Worm (Caenorhabditis elegans) whole organism, young adult: ENCODE measurements around the gene znf-598.
A peak's percentile ranks its signal among the peaks of the same experiment; 100 is the strongest.

Source experiments
- B0035.1 ChIP-seq: sonication (generic microtip); optimal IDR thresholded peaks from 2 replicates; lab custom pipeline; 2016; ENCODE audit warnings: missing genetic modification characterization, mild to moderate bottlenecking, missing compliant biosample characterization, missing genotype, missing genetic modification reagents
- B0261.1 ChIP-seq: sonication (generic microtip); optimal IDR thresholded peaks from 2 replicates; lab custom pipeline; 2016; ENCODE audit warnings: mild to moderate bottlenecking, missing genetic modification characterization, moderate library complexity, missing compliant biosample characterization
- D2030.7 ChIP-seq: fragments of 200-800 bp; sonication (Bioruptor generic); IDR thresholded peaks from 2 replicates; pipeline ENCODE4 v1.3.6; 2022; ENCODE audit warnings: missing genetic modification reagents, missing genetic modification characterization, missing compliant biosample characterization
- F10E7.11 ChIP-seq: sonication (generic microtip); optimal IDR thresholded peaks from 2 replicates; lab custom pipeline; 2017; ENCODE audit warnings: mild to moderate bottlenecking, missing genetic modification characterization, moderate library complexity, missing compliant biosample characterization
- F22D6.2 ChIP-seq: sonication (generic microtip); optimal IDR thresholded peaks from 2 replicates; lab custom pipeline; 2016; ENCODE audit warnings: mild to moderate bottlenecking, missing genetic modification characterization, missing compliant biosample characterization
- F49E8.2 ChIP-seq: sonication (generic microtip); optimal IDR thresholded peaks from 3 replicates; lab custom pipeline; 2017; ENCODE audit warnings: missing genetic modification characterization, mild to moderate bottlenecking, missing compliant biosample characterization, antibody characterized with exemption, moderate library complexity; ENCODE audit not compliant: insufficient read depth
- K11D2.4 ChIP-seq: fragments of 200-800 bp; sonication (Bioruptor generic); IDR thresholded peaks from 2 replicates; pipeline ENCODE4 v1.3.6; 2022; ENCODE audit warnings: missing genetic modification reagents, missing genetic modification characterization, missing compliant biosample characterization
- T26A5.8 ChIP-seq: sonication (generic microtip); optimal IDR thresholded peaks from 2 replicates; lab custom pipeline; 2016; ENCODE audit warnings: missing genetic modification characterization, missing compliant biosample characterization
- Y53G8AR.9 ChIP-seq: fragments of 200-800 bp; sonication (Bioruptor generic); conservative IDR thresholded peaks from 2 replicates; pipeline ENCODE4 v1.3.6; 2022; ENCODE audit warnings: missing genetic modification reagents, missing genetic modification characterization, missing compliant biosample characterization
- Y79H2A.3 ChIP-seq: fragments of 200-800 bp; sonication (Bioruptor generic); conservative IDR thresholded peaks from 2 replicates; pipeline ENCODE4 v1.3.6; 2022; ENCODE audit warnings: missing genetic modification reagents, missing genetic modification characterization, missing compliant biosample characterization
- aptf-2 ChIP-seq: fragments of 200-800 bp; sonication (Bioruptor generic); conservative IDR thresholded peaks from 2 replicates; pipeline ENCODE4 v1.3.6; 2022; ENCODE audit warnings: missing genetic modification reagents, missing genetic modification characterization, missing compliant biosample characterization
- athp-1 ChIP-seq: sonication (generic microtip); optimal IDR thresholded peaks from 2 replicates; lab custom pipeline; 2017; ENCODE audit warnings: mild to moderate bottlenecking, missing genetic modification characterization, missing compliant biosample characterization
- bed-2 ChIP-seq: fragments of 200-800 bp; sonication (Bioruptor generic); IDR thresholded peaks from 2 replicates; pipeline ENCODE4 v1.3.6; 2022; ENCODE audit warnings: missing genetic modification reagents, missing genetic modification characterization, missing compliant biosample characterization
- ccch-3 ChIP-seq: fragments of 200-800 bp; sonication (Bioruptor generic); optimal IDR thresholded peaks from 2 replicates; lab custom pipeline; 2018; ENCODE audit warnings: mild to moderate bottlenecking, missing genetic modification characterization, missing compliant biosample characterization
- cebp-1 ChIP-seq, 2 experiments: fragments of 200-800 bp in 1 of 2; sonication (Bioruptor generic) in 1 of 2; sonication (generic microtip) in 1 of 2; IDR thresholded peaks in 1 of 2; optimal IDR thresholded peaks in 1 of 2; 2 replicates each; pipeline versions ENCODE4 v1.3.6 to Lab custom; 2017 to 2022; ENCODE audit warnings: missing compliant biosample characterization in 2 of 2, missing genetic modification characterization in 2 of 2, mild to moderate bottlenecking in 1 of 2, missing genetic modification reagents in 1 of 2, moderate library complexity in 1 of 2
- ceh-27 ChIP-seq: fragments of 200-800 bp; sonication (Bioruptor generic); optimal IDR thresholded peaks from 2 replicates; lab custom pipeline; 2018; ENCODE audit warnings: mild to moderate bottlenecking, missing genetic modification characterization, moderate library complexity, missing compliant biosample characterization
- ceh-58 ChIP-seq: fragments of 200-800 bp; sonication (Bioruptor generic); IDR thresholded peaks from 2 replicates; pipeline ENCODE4 v1.3.6; 2022; ENCODE audit warnings: missing genetic modification characterization, missing compliant biosample characterization
- ceh-79 ChIP-seq: sonication (generic microtip); optimal IDR thresholded peaks from 2 replicates; lab custom pipeline; 2017; ENCODE audit warnings: mild to moderate bottlenecking, missing genetic modification characterization, missing compliant biosample characterization
- chd-7 ChIP-seq: sonication (generic microtip); optimal IDR thresholded peaks from 2 replicates; lab custom pipeline; 2016; ENCODE audit warnings: mild to moderate bottlenecking, missing genetic modification characterization, moderate library complexity, missing compliant biosample characterization
- die-1 ChIP-seq: sonication (generic microtip); optimal IDR thresholded peaks from 2 replicates; lab custom pipeline; 2016; ENCODE audit warnings: missing genotype, mild to moderate bottlenecking, missing genetic modification characterization, missing compliant biosample characterization
- efl-1 ChIP-seq: fragments of 150-350 bp; optimal IDR thresholded peaks from 2 replicates; lab custom pipeline; 2014; ENCODE audit warnings: missing biosample characterization, missing genetic modification reagents, missing genetic modification characterization
- hlh-12 ChIP-seq: sonication (generic microtip); optimal IDR thresholded peaks from 2 replicates; lab custom pipeline; 2016; ENCODE audit warnings: missing genetic modification characterization, missing compliant biosample characterization
- let-526 ChIP-seq: fragments of 200-800 bp; sonication (Bioruptor generic); IDR thresholded peaks from 2 replicates; pipeline ENCODE4 v1.3.6; 2022; ENCODE audit warnings: missing genetic modification reagents, missing genetic modification characterization, missing compliant biosample characterization
- lin-35 ChIP-seq, 3 experiments: fragments of 150-350 bp in 2 of 3; sonication (generic microtip) in 1 of 3; optimal IDR thresholded peaks; 2 replicates each; lab custom pipeline; 2014 to 2018; ENCODE audit warnings: missing biosample characterization in 3 of 3, missing genetic modification characterization in 3 of 3, missing genetic modification reagents in 3 of 3
- lin-54 ChIP-seq: fragments of 200-800 bp; sonication (Bioruptor generic); optimal IDR thresholded peaks from 2 replicates; lab custom pipeline; 2018; ENCODE audit warnings: mild to moderate bottlenecking, missing genetic modification characterization, missing compliant biosample characterization
- lsy-27 ChIP-seq: sonication (generic microtip); optimal IDR thresholded peaks from 2 replicates; lab custom pipeline; 2017; ENCODE audit warnings: missing genetic modification characterization, mild to moderate bottlenecking, missing compliant biosample characterization, antibody characterized with exemption, missing genotype, borderline replicate concordance; ENCODE audit not compliant: insufficient read depth
- madf-10 ChIP-seq: sonication (generic microtip); optimal IDR thresholded peaks from 2 replicates; lab custom pipeline; 2016; ENCODE audit warnings: mild to moderate bottlenecking, missing genetic modification characterization, missing compliant biosample characterization
- madf-3 ChIP-seq: fragments of 200-800 bp; sonication (Bioruptor generic); IDR thresholded peaks from 2 replicates; pipeline ENCODE4 v1.3.6; 2022; ENCODE audit warnings: missing genetic modification reagents, missing genetic modification characterization, missing compliant biosample characterization
- madf-6 ChIP-seq: fragments of 200-800 bp; sonication (Bioruptor generic); IDR thresholded peaks from 2 replicates; pipeline ENCODE4 v1.3.6; 2022; ENCODE audit warnings: missing genetic modification reagents, missing genetic modification characterization, missing compliant biosample characterization
- mcd-1 ChIP-seq: fragments of 200-800 bp; sonication (Bioruptor generic); IDR thresholded peaks from 2 replicates; pipeline ENCODE4 v1.3.6; 2022; ENCODE audit warnings: missing genetic modification reagents, missing genetic modification characterization, missing compliant biosample characterization
- mes-4 ChIP-seq: sonication (generic microtip); optimal IDR thresholded peaks from 2 replicates; lab custom pipeline; 2016; ENCODE audit warnings: missing genotype, missing genetic modification characterization, missing compliant biosample characterization
- mxl-1 ChIP-seq: sonication (generic microtip); optimal IDR thresholded peaks from 2 replicates; lab custom pipeline; 2016; ENCODE audit warnings: missing genetic modification characterization, missing compliant biosample characterization
- nfya-1 ChIP-seq: sonication (generic microtip); optimal IDR thresholded peaks from 2 replicates; lab custom pipeline; 2017; ENCODE audit warnings: antibody characterized with exemption, missing compliant biosample characterization, missing genetic modification characterization, borderline replicate concordance; ENCODE audit not compliant: insufficient read depth
- nhr-120 ChIP-seq: fragments of 200-800 bp; sonication (Bioruptor generic); IDR thresholded peaks from 2 replicates; pipeline ENCODE4 v1.3.6; 2022; ENCODE audit warnings: missing genetic modification characterization, missing compliant biosample characterization
- nhr-27 ChIP-seq: fragments of 200-800 bp; sonication (Bioruptor generic); optimal IDR thresholded peaks from 2 replicates; lab custom pipeline; 2018; ENCODE audit warnings: mild to moderate bottlenecking, missing genetic modification characterization, moderate library complexity, missing compliant biosample characterization
- nhr-80 ChIP-seq: sonication (generic microtip); optimal IDR thresholded peaks from 2 replicates; lab custom pipeline; 2016; ENCODE audit warnings: missing genetic modification characterization, missing compliant biosample characterization
- pbrm-1 ChIP-seq: fragments of 200-800 bp; sonication (Bioruptor generic); IDR thresholded peaks from 2 replicates; pipeline ENCODE4 v1.3.6; 2022; ENCODE audit warnings: missing genetic modification reagents, missing genetic modification characterization, missing compliant biosample characterization
- rpc-1 ChIP-seq, 2 experiments: fragments of 150-350 bp in 1 of 2; sonication (generic microtip) in 1 of 2; optimal IDR thresholded peaks; 2 replicates each; lab custom pipeline; 2014 to 2018; ENCODE audit warnings: missing biosample characterization in 1 of 2, missing genetic modification characterization in 1 of 2, missing genetic modification reagents in 1 of 2, missing genotype in 1 of 2
- sea-2 ChIP-seq: fragments of 200-800 bp; sonication (Bioruptor generic); IDR thresholded peaks from 2 replicates; pipeline ENCODE4 v1.3.6; 2022; ENCODE audit warnings: missing genetic modification characterization, missing compliant biosample characterization
- snpc-1.1 ChIP-seq: sonication (generic microtip); optimal IDR thresholded peaks from 2 replicates; lab custom pipeline; 2017; ENCODE audit warnings: missing genetic modification characterization, mild to moderate bottlenecking, missing compliant biosample characterization, antibody characterized with exemption, moderate library complexity, missing genotype, missing genetic modification reagents; ENCODE audit not compliant: insufficient read depth
- snpc-1.3 ChIP-seq: sonication (generic microtip); optimal IDR thresholded peaks from 2 replicates; lab custom pipeline; 2017; ENCODE audit warnings: missing genetic modification characterization, mild to moderate bottlenecking, missing compliant biosample characterization, antibody characterized with exemption, moderate library complexity, missing genotype, missing genetic modification reagents; ENCODE audit not compliant: insufficient read depth
- somi-1 ChIP-seq: fragments of 200-800 bp; sonication (Bioruptor generic); optimal IDR thresholded peaks from 2 replicates; lab custom pipeline; 2018; ENCODE audit warnings: mild to moderate bottlenecking, missing genetic modification characterization, missing compliant biosample characterization
- tlf-1 ChIP-seq: fragments of 200-800 bp; sonication (Bioruptor generic); optimal IDR thresholded peaks from 2 replicates; lab custom pipeline; 2018; ENCODE audit warnings: mild to moderate bottlenecking, missing genetic modification characterization, missing compliant biosample characterization
- ztf-18 ChIP-seq: sonication (generic microtip); optimal IDR thresholded peaks from 2 replicates; lab custom pipeline; 2016; ENCODE audit warnings: missing genotype, mild to moderate bottlenecking, missing genetic modification characterization, missing compliant biosample characterization
- ztf-22 ChIP-seq: fragments of 200-800 bp; sonication (Bioruptor generic); optimal IDR thresholded peaks from 2 replicates; lab custom pipeline; 2018; ENCODE audit warnings: mild to moderate bottlenecking, missing genetic modification characterization, moderate library complexity, missing compliant biosample characterization
- ztf-25 ChIP-seq: fragments of 200-800 bp; sonication (Bioruptor generic); IDR thresholded peaks from 2 replicates; pipeline ENCODE4 v1.3.6; 2022; ENCODE audit warnings: missing genetic modification reagents, missing genetic modification characterization, missing compliant biosample characterization
- ztf-3 ChIP-seq: fragments of 200-800 bp; sonication (Bioruptor generic); optimal IDR thresholded peaks from 2 replicates; lab custom pipeline; 2018; ENCODE audit warnings: mild to moderate bottlenecking, missing genetic modification characterization, missing compliant biosample characterization

The znf-598 gene

DNA sequence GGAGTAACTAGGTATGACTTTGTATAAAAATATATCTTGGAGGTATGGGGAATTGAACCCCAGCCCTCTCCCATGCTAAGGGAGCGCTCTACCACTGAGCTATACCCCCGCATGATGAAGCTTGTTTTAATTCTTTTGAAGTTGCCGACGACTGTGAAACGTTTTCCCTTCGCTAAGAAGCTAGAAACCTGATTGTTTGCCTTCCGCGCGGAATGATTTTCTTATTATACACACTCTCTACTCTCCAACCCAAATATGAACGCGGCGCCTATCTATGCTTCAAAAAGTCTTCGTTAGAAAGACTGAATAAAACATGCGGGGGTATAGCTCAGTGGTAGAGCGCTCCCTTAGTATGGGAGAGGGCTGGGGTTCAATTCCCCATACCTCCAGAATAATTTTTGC, 22.6 kb upstream of the znf-598 start (continued):
- TF ChIP-seq snpc-1.1, result no peak
- peak; percentile 51 for TF ChIP-seq ztf-18 (tag; lab: Kevin White, UChicago)
- TF ChIP-seq mes-4, result peak; percentile 62
- no peak for TF ChIP-seq ztf-22 (GFP tag; lab: Kevin White, UChicago)
- peak; percentile 76; the same call in 1 of the 2 replicates for TF ChIP-seq Y79H2A.3 (GFP tag; lab: Robert Waterston, UW)
- no peak for TF ChIP-seq nhr-120 (GFP tag; lab: Robert Waterston, UW)
- TF ChIP-seq die-1 (tag; lab: Kevin White, UChicago), result peak; percentile 68
- peak; percentile 57 for TF ChIP-seq madf-6 (GFP tag; lab: Robert Waterston, UW)
- TF ChIP-seq aptf-2 (GFP tag; lab: Robert Waterston, UW), result no peak
- no peak for TF ChIP-seq ztf-3 (GFP tag; lab: Kevin White, UChicago)
- no peak for TF ChIP-seq lin-54 (GFP tag; lab: Kevin White, UChicago)
- TF ChIP-seq lin-35 (GFP tag; optimal IDR thresholded peaks at IDR 0.05; lab: Kevin White, UChicago), result no peak
- TF ChIP-seq F22D6.2 (tag; lab: Kevin White, UChicago), result no peak
- TF ChIP-seq nhr-80 (tag; lab: Kevin White, UChicago), result no peak
- TF ChIP-seq lsy-27 (tag; lab: Kevin White, UChicago), result no peak
- TF ChIP-seq nhr-27 (tag; lab: Kevin White, UChicago), result no peak
- no peak for TF ChIP-seq bed-2
- TF ChIP-seq mcd-1 (GFP tag; lab: Robert Waterston, UW), result no peak; the same call in 1 of the 2 replicates
- TF ChIP-seq athp-1 (tag; lab: Kevin White, UChicago), result no peak
- TF ChIP-seq hlh-12 (tag; lab: Kevin White, UChicago), result no peak
- no peak for TF ChIP-seq efl-1 (GFP tag; lab: Kevin White, UChicago)
- TF ChIP-seq ceh-27 (GFP tag; lab: Kevin White, UChicago), result peak; percentile 28
- TF ChIP-seq cebp-1 (GFP tag; IDR thresholded peaks at IDR 0.05; lab: Robert Waterston, UW), result no peak
- TF ChIP-seq cebp-1 (tag; optimal IDR thresholded peaks at IDR 0.05; lab: Kevin White, UChicago), result peak; percentile 35
- TF ChIP-seq nfya-1 (tag; lab: Kevin White, UChicago), result no peak
- TF ChIP-seq K11D2.4 (GFP tag; lab: Robert Waterston, UW), result peak; percentile 48; the same call in 1 of the 2 replicates
- no peak for TF ChIP-seq ceh-79 (tag; lab: Kevin White, UChicago)
- TF ChIP-seq ztf-25, result 0 out of 2 replicates have a peak, but pooled peaks have one; percentile 42
- TF ChIP-seq D2030.7 (GFP tag; lab: Robert Waterston, UW), result peak; percentile 52; the same call in 1 of the 2 replicates
- peak; percentile 3 for TF ChIP-seq B0035.1 (tag; lab: Kevin White, UChicago)
- TF ChIP-seq madf-10 (tag; lab: Kevin White, UChicago), result no peak
- peak; percentile 79 for TF ChIP-seq B0261.1 (tag; lab: Kevin White, UChicago)
- peak; percentile 26 for TF ChIP-seq F49E8.2
- 0 out of 2 replicates have a peak, but pooled peaks have one; percentile 48 for TF ChIP-seq ceh-58 (GFP tag; lab: Robert Waterston, UW)
- TF ChIP-seq F10E7.11, result no peak
- TF ChIP-seq snpc-1.3 (tag; lab: Kevin White, UChicago), result peak; percentile 34
- no peak for TF ChIP-seq sea-2 (GFP tag; lab: Robert Waterston, UW)
- TF ChIP-seq rpc-1 (optimal IDR thresholded peaks at IDR 0.05; lab: Kevin White, UChicago), result peak; percentile 79
- TF ChIP-seq rpc-1 (tag; optimal IDR thresholded peaks at IDR 0.05; lab: Kevin White, UChicago), result peak; percentile 80
- 0 out of 2 replicates have a peak, but pooled peaks have one; percentile 26 for TF ChIP-seq let-526 (GFP tag; lab: Robert Waterston, UW)
- no peak for TF ChIP-seq Y53G8AR.9 (GFP tag; lab: Robert Waterston, UW)
- TF ChIP-seq tlf-1 (GFP tag; lab: Kevin White, UChicago), result no peak
- no peak for TF ChIP-seq chd-7 (tag; lab: Kevin White, UChicago)
- TF ChIP-seq mxl-1, result peak; percentile 59
- no peak for TF ChIP-seq ccch-3 (GFP tag; lab: Kevin White, UChicago)
- TF ChIP-seq T26A5.8 (tag; lab: Kevin White, UChicago), result no peak
- no peak for TF ChIP-seq madf-3 (GFP tag; lab: Robert Waterston, UW)
- no peak for TF ChIP-seq pbrm-1 (GFP tag; lab: Robert Waterston, UW)
- TF ChIP-seq somi-1 (GFP tag; lab: Kevin White, UChicago), result no peak
